Worm (Caenorhabditis elegans): ENCODE measurements around the gene H04D03.4.

H04D03.4 gene

ce11 chrIII:10451012-10451411, at the start of gene H04D03.4:
Gene H04D03.4 (minus strand): TSS chrIII:10451112.
- TF ChIP-seq ceh-16 (tag; optimal IDR thresholded peaks at IDR 0.05), result no peak
- no peak for TF ChIP-seq nhr-6 (tag; optimal IDR thresholded peaks at IDR 0.05)

ce11 chrIII:10488052-10488451, 37.1 kb upstream of the H04D03.4 start, which contains the start of gene ptr-25:
Gene ptr-25 (plus strand): TSS chrIII:10488124.
- TF ChIP-seq nhr-25 (tag; optimal IDR thresholded peaks at IDR 0.05) (no peak), C34F6.9 (tag; optimal IDR thresholded peaks at IDR 0.05) (no peak), aly-2 (tag; optimal IDR thresholded peaks at IDR 0.05) (no peak), blmp-1 (tag; optimal IDR thresholded peaks at IDR 0.05; ENCODE audit: insufficient read depth) (no peak), unc-55 (GFP tag; optimal IDR thresholded peaks at IDR 0.05) (no peak), nhr-21 (tag; optimal IDR thresholded peaks at IDR 0.05) (no peak), crh-2 (tag; optimal IDR thresholded peaks at IDR 0.05) (no peak), sem-4 (tag; optimal IDR thresholded peaks at IDR 0.05) (no peak)

ce11 chrIII:10486455-10486854, 35.5 kb upstream of the H04D03.4 start:
- TF ChIP-seq zag-1 (tag; optimal IDR thresholded peaks at IDR 0.05) (no peak), nhr-21 (tag; optimal IDR thresholded peaks at IDR 0.05) (peak; percentile 35), sma-3 (GFP tag; optimal IDR thresholded peaks at IDR 0.05) (peak; percentile 56), crh-2 (tag; optimal IDR thresholded peaks at IDR 0.05) (peak; percentile 57)

DNA sequence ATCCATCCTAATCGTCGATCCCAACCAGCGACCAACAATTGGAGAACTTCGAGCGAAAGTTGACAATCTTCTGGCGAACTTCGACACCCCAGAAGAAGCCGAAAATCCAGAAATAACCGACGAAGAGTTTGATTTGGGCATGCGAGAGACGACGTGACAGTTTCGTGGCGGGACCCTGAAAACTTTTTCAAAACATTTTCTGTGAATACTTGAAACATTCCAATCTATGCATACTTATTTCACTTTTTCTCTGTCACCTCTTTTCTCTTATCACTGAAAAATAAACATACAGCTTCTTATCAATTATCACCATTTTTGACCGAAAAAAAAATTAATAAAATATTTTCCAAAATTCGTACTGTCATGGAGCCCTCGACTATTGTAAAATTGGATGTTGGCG, 31.1 kb upstream of the H04D03.4 start, which contains the start of gene D2045.8:
Gene D2045.8 (plus strand): TSS at position 301 of the 400 bp plus-strand sequence.
- TF ChIP-seq skn-1 (tag; optimal IDR thresholded peaks at IDR 0.05) (peak; percentile 36), Y55F3AM.14 (GFP tag; optimal IDR thresholded peaks at IDR 0.05) (no peak)

DNA sequence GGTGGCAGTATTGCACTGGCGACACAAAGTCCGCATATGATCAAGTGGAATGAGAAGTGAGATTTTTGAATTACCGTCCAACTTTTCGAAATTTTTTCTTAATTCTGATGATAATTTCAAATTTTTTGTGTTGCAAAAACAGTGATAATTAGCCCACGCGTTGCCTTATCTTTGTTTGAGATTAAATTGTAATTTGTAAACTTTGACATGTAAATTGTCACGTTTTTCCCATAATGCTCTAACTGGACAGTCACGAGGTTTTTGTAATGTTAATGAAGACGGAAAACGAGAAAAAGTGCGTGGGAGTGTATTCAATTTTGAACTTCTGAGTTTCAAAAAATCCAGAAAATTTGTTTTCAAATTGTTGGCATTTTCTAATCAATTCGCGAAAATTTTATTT, 30.6 kb upstream of the H04D03.4 start:
- TF ChIP-seq lin-39 (tag; optimal IDR thresholded peaks at IDR 0.05) (no peak), skn-1 (tag; optimal IDR thresholded peaks at IDR 0.05) (peak; percentile 63), ceh-16 (tag; optimal IDR thresholded peaks at IDR 0.05) (no peak)

DNA sequence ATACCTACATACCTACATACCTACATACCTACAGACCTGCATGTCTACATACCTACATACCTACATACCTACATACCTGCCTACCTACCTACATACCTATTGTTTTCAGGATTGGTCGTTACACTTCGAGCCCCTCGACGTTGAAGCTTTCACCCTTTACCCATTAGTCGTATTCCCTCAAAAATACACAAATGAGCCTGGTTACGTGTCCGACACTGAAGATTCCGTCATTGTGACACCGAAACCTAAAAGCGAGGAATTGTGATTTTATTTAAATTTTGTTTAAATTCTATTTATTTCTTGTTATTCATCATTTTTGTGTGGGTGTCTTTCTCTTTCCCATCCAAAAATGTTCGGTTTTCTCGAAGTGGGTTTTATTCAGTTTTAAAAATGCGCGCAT, 28.3 kb upstream of the H04D03.4 start, which contains the start of gene D2045.7:
Gene D2045.7 (plus strand): TSS at position 301 of the 400 bp plus-strand sequence.
- TF ChIP-seq nhr-77 (tag; optimal IDR thresholded peaks at IDR 0.05) (no peak), sma-9 (GFP tag; optimal IDR thresholded peaks at IDR 0.05) (no peak), sma-9 (tag; optimal IDR thresholded peaks at IDR 0.05) (no peak), unc-55 (GFP tag; optimal IDR thresholded peaks at IDR 0.05) (no peak), nhr-10 (tag; optimal IDR thresholded peaks at IDR 0.05) (no peak), sma-3 (GFP tag; optimal IDR thresholded peaks at IDR 0.05) (no peak), R02D3.7 (tag; optimal IDR thresholded peaks at IDR 0.05) (no peak), dmd-4 (tag; optimal IDR thresholded peaks at IDR 0.05) (no peak), fos-1 (tag; optimal IDR thresholded peaks at IDR 0.05) (no peak)

DNA sequence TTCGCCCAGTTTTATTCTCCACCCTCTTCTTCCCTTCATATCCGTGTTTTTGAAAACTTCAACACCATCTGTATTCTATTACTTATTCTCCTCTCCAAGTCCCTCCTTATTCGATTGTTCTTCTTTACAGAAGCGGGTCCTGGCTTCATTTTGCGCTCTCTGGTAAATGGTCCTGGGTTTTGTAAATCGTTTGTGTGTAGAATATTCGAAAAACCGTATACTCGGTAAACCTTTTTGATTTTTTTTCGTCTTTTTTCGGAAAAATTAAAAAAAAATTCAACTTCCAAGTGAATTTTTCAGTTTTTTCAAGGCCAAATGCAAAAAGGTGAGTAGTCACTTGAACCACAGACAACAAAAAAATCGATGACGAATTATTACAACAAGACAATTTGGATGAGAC, 24.0 kb upstream of the H04D03.4 start, which contains the start of gene D2045.9:
Gene D2045.9 (plus strand): TSS at position 301 of the 400 bp plus-strand sequence.
- no peak for TF ChIP-seq aly-2 (tag; optimal IDR thresholded peaks at IDR 0.05)

ce11 chrIII:10470927-10471326, 20.0 kb upstream of the H04D03.4 start, which contains the start of gene cul-1:
Gene cul-1 (plus strand): TSS chrIII:10471237.
- TF ChIP-seq mab-5 (tag; optimal IDR thresholded peaks at IDR 0.05) (no peak), skn-1 (tag; optimal IDR thresholded peaks at IDR 0.05) (peak; percentile 74), ztf-4 (tag; optimal IDR thresholded peaks at IDR 0.05) (no peak), nhr-129 (tag; optimal IDR thresholded peaks at IDR 0.05) (peak; percentile 47), unc-55 (GFP tag; optimal IDR thresholded peaks at IDR 0.05) (peak; percentile 40), C34F6.9 (tag; optimal IDR thresholded peaks at IDR 0.05) (peak; percentile 53)

DNA sequence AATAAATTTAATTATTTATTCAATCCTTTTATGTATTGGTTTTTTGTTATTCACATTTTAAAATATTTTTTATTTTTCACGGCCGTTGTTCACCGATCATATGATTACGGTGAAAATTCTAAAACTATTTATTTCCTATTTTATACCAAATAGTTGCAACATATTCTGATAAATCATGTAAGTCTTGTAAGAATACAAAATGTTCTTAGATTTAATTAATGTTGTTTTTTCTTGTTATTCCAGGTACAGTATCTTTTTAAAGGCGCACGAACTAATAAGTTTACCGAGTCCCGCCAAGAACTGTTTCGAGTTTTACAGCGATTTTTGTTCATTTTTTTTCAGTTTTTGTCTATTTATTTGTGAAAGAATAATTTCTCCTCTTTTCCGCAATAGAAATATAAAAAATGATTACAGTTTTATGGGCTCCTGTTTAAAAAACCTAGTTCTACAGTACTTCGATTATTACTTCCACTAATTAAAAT, 18.7 kb upstream of the H04D03.4 start, which contains the start of gene D2045.5:
Gene D2045.5 (minus strand): TSS at position 51 of the 482 bp plus-strand sequence.
- TF ChIP-seq blmp-1 (tag; optimal IDR thresholded peaks at IDR 0.05; ENCODE audit: insufficient read depth) (no peak), ztf-4 (tag; optimal IDR thresholded peaks at IDR 0.05) (no peak), elt-3 (tag; optimal IDR thresholded peaks at IDR 0.05) (no peak)

All from whole organism, L2 larva.